Worm (Caenorhabditis elegans) whole organism, midembryonic: ENCODE measurements around the gene glt-7.

ENCODE experiments used
- T22C8.4 ChIP-seq: fragments of 200-800 bp; sonication (Bioruptor generic); IDR thresholded peaks from 2 replicates; pipeline ENCODE4 v1.3.6; 2022; ENCODE audit warnings: missing genetic modification characterization, missing compliant biosample characterization
- cog-1 ChIP-seq: sonication (generic microtip); optimal IDR thresholded peaks from 2 replicates; lab custom pipeline; 2016; ENCODE audit warnings: missing genetic modification characterization, missing compliant biosample characterization
- flt-1 ChIP-seq: fragments of 200-800 bp; sonication (Bioruptor generic); IDR thresholded peaks from 2 replicates; pipeline ENCODE4 v1.3.6; 2022; ENCODE audit warnings: missing genetic modification characterization, missing compliant biosample characterization
- klf-2 ChIP-seq: fragments of 200-800 bp; sonication (Bioruptor generic); conservative IDR thresholded peaks from 2 replicates; pipeline ENCODE4 v1.3.6; 2022; ENCODE audit warnings: missing genetic modification reagents, missing genetic modification characterization, missing compliant biosample characterization
- med-1 ChIP-seq: sonication (generic microtip); optimal IDR thresholded peaks from 2 replicates; lab custom pipeline; 2017; ENCODE audit warnings: missing genetic modification characterization, mild to moderate bottlenecking, missing compliant biosample characterization, antibody characterized with exemption, missing genetic modification reagents; ENCODE audit not compliant: insufficient read depth
- ref-1 ChIP-seq: fragments of 200-800 bp; sonication (Bioruptor generic); conservative IDR thresholded peaks from 2 replicates; pipeline ENCODE4 v1.3.6; 2022; ENCODE audit warnings: missing genetic modification reagents, missing genetic modification characterization, missing compliant biosample characterization
- tab-1 ChIP-seq: fragments of 200-800 bp; sonication (Bioruptor generic); IDR thresholded peaks from 2 replicates; pipeline ENCODE4 v1.3.6; 2022; ENCODE audit warnings: missing genetic modification characterization, missing compliant biosample characterization
- ztf-23 ChIP-seq: fragments of 200-800 bp; sonication (Bioruptor generic); IDR thresholded peaks from 2 replicates; pipeline ENCODE4 v1.3.6; 2022; ENCODE audit warnings: missing genetic modification reagents, missing genetic modification characterization, missing compliant biosample characterization
- ztf-29 ChIP-seq: fragments of 200-800 bp; sonication (Bioruptor generic); IDR thresholded peaks from 2 replicates; pipeline ENCODE4 v1.3.6; 2022; ENCODE audit warnings: missing genetic modification reagents, missing genetic modification characterization, missing compliant biosample characterization

The glt-7 gene

ce11 chrIV:580512-580911, 48.6 kb downstream of the glt-7 start:
- no peak for TF ChIP-seq ref-1
- no peak for TF ChIP-seq cog-1
- no peak for TF ChIP-seq T22C8.4 (GFP tag; lab: Robert Waterston, UW)
- no peak for TF ChIP-seq ztf-29 (GFP tag; lab: Robert Waterston, UW)
- no peak for TF ChIP-seq tab-1
- no peak for TF ChIP-seq ztf-23
- TF ChIP-seq klf-2, result no peak
- TF ChIP-seq med-1 (GFP tag; lab: Kevin White, UChicago), result no peak
- no peak for TF ChIP-seq flt-1

DNA sequence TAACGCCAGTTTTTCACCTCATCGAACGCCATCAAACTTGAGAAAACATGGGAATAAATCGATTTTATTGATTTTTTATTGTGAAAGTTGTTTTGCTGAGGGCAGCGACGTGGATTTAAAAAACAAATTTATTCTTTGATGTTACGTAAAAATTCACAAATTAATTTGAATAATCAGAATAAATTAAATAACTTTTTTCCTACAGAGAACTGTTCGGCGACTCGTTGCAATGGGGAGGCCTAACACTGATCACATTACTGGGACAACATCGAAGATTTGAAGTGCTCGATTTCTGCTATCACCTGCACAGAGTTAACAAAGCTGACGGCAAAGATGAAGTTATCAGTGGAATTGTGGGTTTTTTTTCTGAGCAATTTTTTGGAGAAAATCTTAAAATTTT, 50.2 kb downstream of the glt-7 start, which contains the start of gene F56A11.6:
Gene F56A11.6, minus strand, starts transcription at position 101 of the 400 bp plus-strand sequence.
- TF ChIP-seq cog-1 (no peak), T22C8.4 (GFP tag; lab: Robert Waterston, UW) (no peak), ref-1 (no peak), tab-1 (no peak), ztf-23 (no peak), ztf-29 (GFP tag; lab: Robert Waterston, UW) (no peak), klf-2 (no peak), flt-1 (no peak), med-1 (GFP tag; lab: Kevin White, UChicago) (no peak)

ce11 chrIV:584039-584438, 52.1 kb downstream of the glt-7 start:
- TF ChIP-seq ztf-23 (no peak), ztf-29 (GFP tag; lab: Robert Waterston, UW) (no peak)
